Worm (Caenorhabditis elegans): Measurements from ENCODE around the gene mrps-14.
"Not testable (repeated sequence)": the region's sequence is repeated elsewhere in the genome, so short reads cannot be mapped to it uniquely, and the experiment has no call there.

Gene mrps-14

DNA sequence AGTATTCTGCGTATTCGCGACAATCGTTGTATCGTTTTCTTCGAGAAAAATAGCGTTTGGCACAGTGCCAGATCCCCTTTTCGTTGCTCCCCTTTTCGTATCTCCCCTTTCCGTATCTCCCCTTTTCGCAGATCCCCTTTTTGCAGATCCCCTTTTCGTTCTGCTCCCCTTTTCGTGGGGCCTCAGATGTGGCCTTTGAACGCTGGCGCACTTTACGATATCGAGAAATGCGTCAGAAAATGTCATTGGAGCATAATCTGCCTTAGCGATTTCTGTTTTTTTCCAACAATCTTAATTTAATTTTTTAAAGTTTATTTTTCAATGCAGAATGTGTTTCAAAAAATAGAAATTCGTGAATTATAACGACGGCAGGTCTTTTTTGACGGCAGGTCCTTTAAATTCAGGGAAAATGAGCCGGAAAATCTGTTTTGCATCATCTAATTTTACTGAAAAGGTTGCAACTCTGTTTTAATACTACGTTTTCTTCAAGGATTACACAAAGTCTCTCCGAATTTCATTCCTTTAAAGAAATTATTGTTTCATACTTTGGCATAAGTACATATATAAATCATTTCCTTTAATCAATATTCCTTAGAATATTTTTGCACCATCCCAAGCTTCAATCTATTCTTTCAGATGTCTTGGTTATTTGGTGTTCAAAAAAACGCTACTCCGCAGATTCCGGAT, 6.2 kb upstream of the mrps-14 start, which contains the start of gene atad-3 (continued):
- no peak for TF ChIP-seq dve-1 (tag; optimal IDR thresholded peaks at IDR 0.05)
- TF ChIP-seq pha-4 (tag; optimal IDR thresholded peaks at IDR 0.05), result no peak
- TF ChIP-seq lin-11 (tag; optimal IDR thresholded peaks at IDR 0.05), result peak; percentile 51
- no peak for TF ChIP-seq fkh-10 (GFP tag; optimal IDR thresholded peaks at IDR 0.05)
- TF ChIP-seq hlh-15 (tag; optimal IDR thresholded peaks at IDR 0.05), result peak; percentile 68
- TF ChIP-seq ets-4 (tag; optimal IDR thresholded peaks at IDR 0.05), result peak; percentile 92
- peak; percentile 84 for TF ChIP-seq syd-9 (tag; optimal IDR thresholded peaks at IDR 0.05)
- TF ChIP-seq hlh-30 (tag; optimal IDR thresholded peaks at IDR 0.05; ENCODE audit: insufficient read depth), result peak; percentile 16
- TF ChIP-seq elt-2 (tag; optimal IDR thresholded peaks at IDR 0.05), result peak; percentile 87
- TF ChIP-seq nfya-1 (tag; optimal IDR thresholded peaks at IDR 0.05), result peak; percentile 63
- TF ChIP-seq unc-86 (tag; optimal IDR thresholded peaks at IDR 0.05), result peak; percentile 89
- peak; percentile 70 for TF ChIP-seq ceh-6 (GFP tag; optimal IDR thresholded peaks at IDR 0.05)
- TF ChIP-seq ceh-19 (GFP tag; optimal IDR thresholded peaks at IDR 0.05), result peak; percentile 85
- TF ChIP-seq C08G9.2 (tag; optimal IDR thresholded peaks at IDR 0.05), result peak; percentile 98
- peak; percentile 55 for TF ChIP-seq C38D4.7 (GFP tag; optimal IDR thresholded peaks at IDR 0.05)
- TF ChIP-seq lim-6 (tag; optimal IDR thresholded peaks at IDR 0.05), result peak; percentile 97
- no peak for TF ChIP-seq K09A11.1 (tag; optimal IDR thresholded peaks at IDR 0.05; ENCODE audit: insufficient read depth)
- TF ChIP-seq ref-2 (tag; optimal IDR thresholded peaks at IDR 0.05), result peak; percentile 98
- TF ChIP-seq dmd-4 (tag; optimal IDR thresholded peaks at IDR 0.05; ENCODE audit: borderline replicate concordance), result peak; percentile 89
- TF ChIP-seq eyg-1 (tag; optimal IDR thresholded peaks at IDR 0.05), result peak; percentile 39
- TF ChIP-seq Y22D7AL.16 (tag; optimal IDR thresholded peaks at IDR 0.05), result peak; percentile 56
- TF ChIP-seq ztf-16 (tag; optimal IDR thresholded peaks at IDR 0.05), result peak; percentile 80
- peak; percentile 55 for TF ChIP-seq pha-2 (tag; optimal IDR thresholded peaks at IDR 0.05)
- TF ChIP-seq sdc-2 (tag; optimal IDR thresholded peaks at IDR 0.05), result peak; percentile 69
- no peak for TF ChIP-seq ceh-30 (tag; optimal IDR thresholded peaks at IDR 0.05)
- TF ChIP-seq sox-4 (tag; optimal IDR thresholded peaks at IDR 0.05), result peak; percentile 48
- peak; percentile 27 for TF ChIP-seq K02D7.2 (tag; optimal IDR thresholded peaks at IDR 0.05)

DNA sequence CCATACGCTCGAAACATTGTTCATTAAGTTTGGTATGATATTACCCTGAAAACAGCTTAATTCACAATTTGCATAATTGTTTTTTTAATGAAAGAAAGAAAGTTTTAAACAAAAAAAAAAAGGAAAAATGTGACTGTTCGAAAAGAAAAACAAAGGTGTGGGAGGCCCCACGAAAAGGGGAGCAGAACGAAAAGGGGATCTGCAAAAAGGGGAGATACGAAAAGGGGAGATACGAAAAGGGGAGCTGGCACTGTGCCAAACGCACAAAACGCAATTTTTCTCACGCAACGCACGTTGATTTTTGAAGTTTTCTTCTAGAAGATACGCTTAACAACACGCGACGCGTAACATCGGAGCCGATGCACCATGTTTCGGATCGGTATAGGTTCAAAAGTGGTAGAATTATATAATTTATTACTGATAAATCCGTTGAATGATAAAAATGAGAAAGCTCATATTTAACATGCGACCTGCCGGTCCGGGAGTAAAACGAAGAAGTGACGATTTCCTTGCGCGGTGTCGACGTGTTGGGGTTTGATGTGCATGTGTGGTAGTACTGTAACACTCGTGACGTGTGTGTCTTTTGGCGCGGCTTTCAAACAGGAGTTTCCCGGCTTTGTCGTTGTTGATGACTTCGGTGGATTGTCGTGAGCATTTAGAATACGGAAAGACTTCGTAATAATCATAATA, 5.4 kb upstream of the mrps-14 start, which contains the start of gene nrde-2:
Gene nrde-2 (minus strand): TSS at position 45 of the 690 bp plus-strand sequence.
- peak; percentile 5 for TF ChIP-seq C08G9.2 (tag; optimal IDR thresholded peaks at IDR 0.05)
- peak; percentile 43 for TF ChIP-seq tbx-2 (tag; optimal IDR thresholded peaks at IDR 0.05)
- peak; percentile 5 for TF ChIP-seq rnt-1 (tag; optimal IDR thresholded peaks at IDR 0.05)
- TF ChIP-seq ceh-45 (GFP tag; IDR thresholded peaks at IDR 0.05), result 0 out of 2 replicates have a peak, but pooled peaks have one; percentile 44
- TF ChIP-seq ets-4 (tag; optimal IDR thresholded peaks at IDR 0.05), result peak; percentile 5
- TF ChIP-seq tbx-7 (tag; optimal IDR thresholded peaks at IDR 0.05), result peak; percentile 22
- peak; percentile 45; the same call in 1 of the 2 replicates for TF ChIP-seq unc-3 (GFP tag; conservative IDR thresholded peaks at IDR 0.05)
- TF ChIP-seq unc-3 (tag; optimal IDR thresholded peaks at IDR 0.05), result not testable (repeated sequence)
- peak; percentile 70 for TF ChIP-seq ceh-31 (tag; optimal IDR thresholded peaks at IDR 0.05)

DNA sequence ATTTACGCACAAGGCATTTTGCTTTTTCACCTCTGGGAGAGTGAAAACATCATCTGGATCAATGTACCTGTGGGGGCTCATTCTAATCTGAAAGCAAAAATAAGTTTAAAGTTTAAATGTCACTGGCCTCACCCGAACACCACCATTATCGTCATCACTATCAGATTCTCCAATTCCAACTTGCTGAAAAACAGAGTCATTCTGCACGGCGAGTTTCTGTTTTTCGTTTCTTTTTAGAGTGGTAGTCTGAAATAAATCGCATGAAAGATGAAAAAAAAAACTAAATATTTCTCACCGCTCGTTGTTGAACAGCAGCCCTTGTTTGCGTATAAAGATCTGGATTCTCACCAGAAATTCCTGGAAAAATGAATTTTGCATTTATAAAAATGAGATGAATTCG, 4.9 kb upstream of the mrps-14 start:
- TF ChIP-seq elt-4 (tag; optimal IDR thresholded peaks at IDR 0.05) (no peak), npax-4 (tag; optimal IDR thresholded peaks at IDR 0.05) (no peak), ceh-34 (tag; optimal IDR thresholded peaks at IDR 0.05) (no peak), fkh-6 (tag; optimal IDR thresholded peaks at IDR 0.05) (no peak), pros-1 (tag; optimal IDR thresholded peaks at IDR 0.05) (no peak), lin-11 (tag; optimal IDR thresholded peaks at IDR 0.05) (no peak), K09A11.1 (tag; optimal IDR thresholded peaks at IDR 0.05; ENCODE audit: insufficient read depth) (no peak), ceh-48 (tag; optimal IDR thresholded peaks at IDR 0.05) (no peak), ceh-18 (tag; optimal IDR thresholded peaks at IDR 0.05) (no peak), fax-1 (tag; optimal IDR thresholded peaks at IDR 0.05) (no peak), pha-4 (tag; optimal IDR thresholded peaks at IDR 0.05) (no peak), eyg-1 (tag; optimal IDR thresholded peaks at IDR 0.05) (no peak), ceh-31 (tag; optimal IDR thresholded peaks at IDR 0.05) (no peak), dve-1 (tag; optimal IDR thresholded peaks at IDR 0.05) (no peak), ceh-19 (GFP tag; optimal IDR thresholded peaks at IDR 0.05) (no peak), fkh-10 (GFP tag; optimal IDR thresholded peaks at IDR 0.05) (no peak), ets-4 (tag; optimal IDR thresholded peaks at IDR 0.05) (no peak), ztf-16 (tag; optimal IDR thresholded peaks at IDR 0.05) (no peak), pag-3 (tag; optimal IDR thresholded peaks at IDR 0.05; ENCODE audit: borderline replicate concordance) (no peak), Y22D7AL.16 (tag; optimal IDR thresholded peaks at IDR 0.05) (no peak)
